Fruit fly (Drosophila melanogaster) whole organism, embryonic: ENCODE data around the gene Tcs6.

Experiments
- ATbp ChIP-seq: fragments of 200-800 bp; sonication (Bioruptor generic); optimal IDR thresholded peaks from 2 replicates; lab custom pipeline; 2017; ENCODE audit warnings: missing biosample characterization, mild to moderate bottlenecking, missing genetic modification characterization, missing genetic modification reagents
- Blimp-1 ChIP-seq: fragments of 200-800 bp; sonication (Bioruptor generic); optimal IDR thresholded peaks from 3 replicates; lab custom pipeline; 2018; ENCODE audit warnings: missing biosample characterization, missing genetic modification characterization, mild to moderate bottlenecking, moderate library complexity, missing genetic modification reagents
- CG10654 ChIP-seq: fragments of 200-800 bp; sonication (Bioruptor generic); optimal IDR thresholded peaks from 2 replicates; lab custom pipeline; 2016; ENCODE audit warnings: missing biosample characterization, missing genetic modification characterization
- CG10979 ChIP-seq: fragments of 200-800 bp; sonication (Bioruptor generic); optimal IDR thresholded peaks from 2 replicates; lab custom pipeline; 2018; ENCODE audit warnings: missing biosample characterization, mild to moderate bottlenecking, missing genetic modification characterization, moderate library complexity
- CG12155 ChIP-seq: fragments of 200-800 bp; sonication (Bioruptor generic); optimal IDR thresholded peaks from 3 replicates; lab custom pipeline; 2016; ENCODE audit warnings: missing biosample characterization, missing genetic modification characterization
- CG15073 ChIP-seq: fragments of 200-800 bp; sonication (Bioruptor generic); optimal IDR thresholded peaks from 2 replicates; lab custom pipeline; 2016; ENCODE audit warnings: missing biosample characterization, missing genetic modification characterization
- CG15479 ChIP-seq: fragments of 200-800 bp; sonication (Bioruptor generic); optimal IDR thresholded peaks from 3 replicates; lab custom pipeline; 2019; ENCODE audit warnings: missing biosample characterization, mild to moderate bottlenecking, missing genetic modification characterization, moderate library complexity
- CG15601 ChIP-seq: fragments of 200-800 bp; sonication (Bioruptor generic); optimal IDR thresholded peaks from 3 replicates; lab custom pipeline; 2019; ENCODE audit warnings: missing biosample characterization, mild to moderate bottlenecking, missing genetic modification characterization, moderate library complexity
- CG15696 ChIP-seq: fragments of 200-800 bp; sonication (Bioruptor generic); optimal IDR thresholded peaks from 2 replicates; lab custom pipeline; 2019; ENCODE audit warnings: missing biosample characterization, mild to moderate bottlenecking, missing genetic modification characterization, moderate library complexity
- CG30403 ChIP-seq: fragments of 200-800 bp; sonication (Bioruptor generic); optimal IDR thresholded peaks from 3 replicates; lab custom pipeline; 2016; ENCODE audit warnings: missing biosample characterization, missing genetic modification characterization
- CG31224 ChIP-seq: fragments of 200-800 bp; sonication (Bioruptor generic); IDR thresholded peaks from 2 replicates; pipeline ENCODE4 v1.3.6; 2022; ENCODE audit warnings: missing biosample characterization, missing genetic modification characterization
- CG31441 ChIP-seq: fragments of 200-800 bp; sonication (Bioruptor generic); IDR thresholded peaks from 2 replicates; pipeline ENCODE4 v1.3.6; 2022; ENCODE audit warnings: missing biosample characterization, missing genetic modification characterization
- CG3995 ChIP-seq: fragments of 200-800 bp; sonication (Bioruptor generic); optimal IDR thresholded peaks from 3 replicates; lab custom pipeline; 2016; ENCODE audit warnings: missing biosample characterization, missing genetic modification characterization
- CG6813 ChIP-seq: fragments of 200-800 bp; sonication (Bioruptor generic); optimal IDR thresholded peaks from 2 replicates; lab custom pipeline; 2017; ENCODE audit warnings: missing biosample characterization, missing genetic modification characterization, mild to moderate bottlenecking, moderate library complexity, missing genetic modification reagents
- CG6854 ChIP-seq: fragments of 200-800 bp; sonication (Bioruptor generic); optimal IDR thresholded peaks from 3 replicates; lab custom pipeline; 2017; ENCODE audit warnings: missing biosample characterization, mild to moderate bottlenecking, missing genetic modification characterization
- CG7271 ChIP-seq: fragments of 200-800 bp; sonication (Bioruptor generic); optimal IDR thresholded peaks from 2 replicates; lab custom pipeline; 2018; ENCODE audit warnings: missing biosample characterization, mild to moderate bottlenecking, missing genetic modification characterization, moderate library complexity
- CG8089 ChIP-seq: fragments of 200-800 bp; sonication (Bioruptor generic); optimal IDR thresholded peaks from 3 replicates; lab custom pipeline; 2016; ENCODE audit warnings: missing biosample characterization, missing genetic modification characterization
- CG8359 ChIP-seq: fragments of 200-800 bp; sonication (Bioruptor generic); optimal IDR thresholded peaks from 2 replicates; lab custom pipeline; 2017; ENCODE audit warnings: missing biosample characterization, mild to moderate bottlenecking, missing genetic modification characterization, borderline replicate concordance
- Camta ChIP-seq: fragments of 200-800 bp; sonication (Bioruptor generic); optimal IDR thresholded peaks from 2 replicates; lab custom pipeline; 2016; ENCODE audit warnings: missing biosample characterization, missing genetic modification characterization
- Doc2 ChIP-seq: fragments of 200-800 bp; sonication (Bioruptor generic); IDR thresholded peaks from 2 replicates; pipeline ENCODE4 v1.3.6; 2022; ENCODE audit warnings: missing biosample characterization, missing genetic modification characterization
- H15 ChIP-seq: fragments of 200-800 bp; sonication (Bioruptor generic); IDR thresholded peaks from 3 replicates; pipeline ENCODE4 v1.3.6; 2022; ENCODE audit warnings: missing biosample characterization, missing genetic modification characterization
- H2.0 ChIP-seq: fragments of 200-800 bp; sonication (Bioruptor generic); IDR thresholded peaks from 2 replicates; pipeline ENCODE4 v1.3.6; 2022; ENCODE audit warnings: missing biosample characterization, missing genetic modification characterization
- Kr ChIP-seq: fragments of 200-800 bp; sonication (Bioruptor generic); optimal IDR thresholded peaks from 2 replicates; lab custom pipeline; 2017; ENCODE audit warnings: missing biosample characterization, mild to moderate bottlenecking, missing genetic modification characterization
- Lhr ChIP-seq: fragments of 200-800 bp; sonication (Bioruptor generic); optimal IDR thresholded peaks from 3 replicates; lab custom pipeline; 2017; ENCODE audit warnings: mild to moderate bottlenecking, missing biosample characterization, missing genetic modification reagents, missing genetic modification characterization
- Lpt ChIP-seq: fragments of >200 bp; optimal IDR thresholded peaks from 2 replicates; lab custom pipeline; 2018; ENCODE audit warnings: missing biosample characterization, missing genetic modification characterization
- NC2β ChIP-seq: fragments of 200-800 bp; sonication (Bioruptor generic); optimal IDR thresholded peaks from 2 replicates; lab custom pipeline; 2016; ENCODE audit warnings: missing biosample characterization, missing genetic modification characterization
- NFAT ChIP-seq: fragments of 200-800 bp; sonication (Bioruptor generic); IDR thresholded peaks from 2 replicates; pipeline ENCODE4 v1.3.6; 2022; ENCODE audit warnings: missing biosample characterization, missing genetic modification characterization
- Rx ChIP-seq: fragments of 200-800 bp; sonication (Bioruptor generic); IDR thresholded peaks from 2 replicates; pipeline ENCODE4 v1.3.6; 2022; ENCODE audit warnings: missing biosample characterization, missing genetic modification characterization
- Sox100B ChIP-seq: fragments of 200-800 bp; sonication (Bioruptor generic); optimal IDR thresholded peaks from 3 replicates; lab custom pipeline; 2018; ENCODE audit warnings: missing biosample characterization, mild to moderate bottlenecking, missing genetic modification characterization
- Ssrp ChIP-seq: fragments of 200-800 bp; sonication (Bioruptor generic); optimal IDR thresholded peaks from 2 replicates; lab custom pipeline; 2018; ENCODE audit warnings: missing biosample characterization, mild to moderate bottlenecking, missing genetic modification characterization, moderate library complexity
- TFAM ChIP-seq: fragments of 200-800 bp; sonication (Bioruptor generic); optimal IDR thresholded peaks from 2 replicates; lab custom pipeline; 2017; ENCODE audit warnings: missing biosample characterization, missing genetic modification characterization, inconsistent platforms
- Xbp1 ChIP-seq: fragments of 200-800 bp; sonication (Bioruptor generic); optimal IDR thresholded peaks from 3 replicates; lab custom pipeline; 2016; ENCODE audit warnings: missing biosample characterization, mild to moderate bottlenecking, missing genetic modification characterization
- az2 ChIP-seq: fragments of 200-800 bp; sonication (Bioruptor generic); optimal IDR thresholded peaks from 3 replicates; lab custom pipeline; 2016; ENCODE audit warnings: missing biosample characterization, missing genetic modification characterization
- da ChIP-seq: fragments of 200-800 bp; sonication (Bioruptor generic); optimal IDR thresholded peaks from 2 replicates; lab custom pipeline; 2016; ENCODE audit warnings: missing biosample characterization, missing genetic modification characterization
- dm ChIP-seq: fragments of 200-800 bp; sonication (Bioruptor generic); optimal IDR thresholded peaks from 3 replicates; lab custom pipeline; 2016; ENCODE audit warnings: missing biosample characterization, missing genetic modification characterization
- ewg ChIP-seq: fragments of 200-800 bp; sonication (Bioruptor generic); optimal IDR thresholded peaks from 3 replicates; lab custom pipeline; 2017; ENCODE audit warnings: mild to moderate bottlenecking, missing biosample characterization, missing genetic modification reagents, missing genetic modification characterization
- fd64A ChIP-seq: fragments of 200-800 bp; sonication (Bioruptor generic); optimal IDR thresholded peaks from 3 replicates; lab custom pipeline; 2018; ENCODE audit warnings: missing biosample characterization, mild to moderate bottlenecking, missing genetic modification characterization
- gce ChIP-seq: fragments of 200-800 bp; sonication (Bioruptor generic); IDR thresholded peaks from 3 replicates; pipeline ENCODE4 v1.3.6; 2022; ENCODE audit warnings: missing biosample characterization, missing genetic modification characterization
- gsb-n ChIP-seq: fragments of 200-800 bp; sonication (Bioruptor generic); optimal IDR thresholded peaks from 3 replicates; lab custom pipeline; 2018; ENCODE audit warnings: missing biosample characterization, mild to moderate bottlenecking, missing genetic modification characterization
- hbn ChIP-seq: fragments of 200-800 bp; sonication (Bioruptor generic); IDR thresholded peaks from 2 replicates; pipeline ENCODE4 v1.3.6; 2022; ENCODE audit warnings: missing biosample characterization, missing genetic modification characterization; ENCODE audit not compliant: partially characterized antibody
- klu ChIP-seq: fragments of 200-800 bp; sonication (Bioruptor generic); IDR thresholded peaks from 2 replicates; pipeline ENCODE4 v1.3.6; 2022; ENCODE audit warnings: missing biosample characterization, missing genetic modification characterization
- lilli ChIP-seq: fragments of 200-800 bp; sonication (Bioruptor generic); optimal IDR thresholded peaks from 3 replicates; lab custom pipeline; 2016; ENCODE audit warnings: missing biosample characterization, missing genetic modification characterization
- mam ChIP-seq: fragments of 200-800 bp; sonication (Bioruptor generic); optimal IDR thresholded peaks from 3 replicates; lab custom pipeline; 2016; ENCODE audit warnings: missing biosample characterization, missing genetic modification characterization
- otp ChIP-seq: fragments of 200-800 bp; sonication (Bioruptor generic); IDR thresholded peaks from 3 replicates; pipeline ENCODE4, ENCODE4 v1.3.6; 2022; ENCODE audit warnings: missing biosample characterization, missing genetic modification characterization
- prd ChIP-seq, 3 experiments: fragments of >200 bp in 2 of 3; fragments of 200-800 bp in 1 of 3; sonication (Bioruptor generic) in 1 of 3; optimal IDR thresholded peaks in 2 of 3; IDR thresholded peaks in 1 of 3; 2 replicates in 2 of 3; 3 replicates in 1 of 3; pipeline versions ENCODE4 v1.3.6 to Lab custom; 2017 to 2022; ENCODE audit warnings: missing biosample characterization in 1 of 3, missing genetic modification characterization in 1 of 3
- row ChIP-seq: fragments of 200-800 bp; sonication (Bioruptor generic); IDR thresholded peaks from 3 replicates; pipeline ENCODE4 v1.3.6; 2022; ENCODE audit warnings: missing biosample characterization, missing genetic modification characterization
- sima ChIP-seq: fragments of 200-800 bp; sonication (Bioruptor generic); optimal IDR thresholded peaks from 2 replicates; lab custom pipeline; 2016; ENCODE audit warnings: missing biosample characterization, missing genetic modification characterization
- sob ChIP-seq: fragments of 200-800 bp; sonication (Bioruptor generic); IDR thresholded peaks from 2 replicates; pipeline ENCODE4 v1.3.6; 2022; ENCODE audit warnings: missing biosample characterization, missing genetic modification characterization
- trem ChIP-seq: fragments of 200-800 bp; optimal IDR thresholded peaks from 3 replicates; lab custom pipeline; 2019; ENCODE audit warnings: missing biosample characterization, mild to moderate bottlenecking, missing genetic modification characterization, moderate library complexity
- unpg ChIP-seq: fragments of 200-800 bp; sonication (Bioruptor generic); optimal IDR thresholded peaks from 3 replicates; lab custom pipeline; 2018; ENCODE audit warnings: missing biosample characterization, mild to moderate bottlenecking, missing genetic modification characterization, moderate library complexity

Tcs6 gene

DNA sequence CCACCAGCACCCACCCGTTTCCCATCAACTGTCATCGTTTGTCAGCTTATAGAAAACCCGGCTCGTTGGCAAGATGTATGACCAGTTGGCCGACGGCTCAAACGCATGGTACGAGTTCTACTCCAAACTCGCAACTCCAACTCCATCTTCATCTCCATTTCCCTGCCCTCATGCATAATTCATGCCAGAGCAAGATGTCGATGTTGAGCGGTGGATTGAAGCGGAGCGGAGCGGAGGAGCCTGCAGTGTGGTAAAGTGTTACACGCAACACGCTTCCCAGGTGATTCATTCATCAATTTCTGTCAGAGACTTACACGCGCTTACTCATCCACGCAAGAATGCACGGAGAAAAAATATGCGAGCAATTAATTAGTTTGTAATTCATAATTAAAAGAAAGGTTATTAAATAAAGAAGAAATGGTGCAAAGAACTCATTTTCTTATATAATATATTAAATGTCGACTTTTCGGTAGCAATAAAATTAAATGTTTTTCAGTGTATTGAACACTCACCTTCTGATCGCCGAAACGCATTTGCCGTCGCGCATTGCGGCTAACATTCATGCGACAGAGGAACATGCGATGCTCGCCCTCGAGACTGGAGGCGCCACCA is 23.5 kb upstream of the Tcs6 start (continued):
- no peak for TF ChIP-seq CG7271 (tag; lab: Kevin White, UChicago)
- TF ChIP-seq Xbp1 (GFP tag; lab: Kevin White, UChicago) = peak; percentile 47
- peak; percentile 15 for TF ChIP-seq lilli (GFP tag; lab: Kevin White, UChicago)
- TF ChIP-seq Lhr (GFP tag; lab: Kevin White, UChicago) = peak; percentile 9
- peak; percentile 29; the same call in 1 of the 3 replicates for TF ChIP-seq H15
- peak; percentile 77 for TF ChIP-seq CG31441 (GFP tag; lab: Robert Waterston, UW)
- no peak for TF ChIP-seq sima (GFP tag; lab: Kevin White, UChicago)
- peak; percentile 71 for TF ChIP-seq unpg
- peak; percentile 50 for TF ChIP-seq CG30403
- no peak for TF ChIP-seq NFAT (GFP tag; lab: Robert Waterston, UW)
- no peak for TF ChIP-seq CG8089
- TF ChIP-seq fd64A (GFP tag; lab: Kevin White, UChicago) = no peak
- TF ChIP-seq row (GFP tag; lab: Robert Waterston, UW) = peak; percentile 57
- no peak for TF ChIP-seq hbn (GFP tag; lab: Robert Waterston, UW)
- TF ChIP-seq klu (GFP tag; lab: Robert Waterston, UW) = no peak
- no peak for TF ChIP-seq CG8359 (GFP tag; lab: Kevin White, UChicago)
- no peak for TF ChIP-seq CG15073 (GFP tag; lab: Kevin White, UChicago)
- peak; percentile 78; the same call in 2 of the 3 replicates for TF ChIP-seq gce
- TF ChIP-seq az2 (GFP tag; lab: Kevin White, UChicago) = peak; percentile 52
- TF ChIP-seq ewg = peak; percentile 23
- no peak for TF ChIP-seq CG3995 (GFP tag; lab: Kevin White, UChicago)
- TF ChIP-seq gsb-n = peak; percentile 66
- TF ChIP-seq Rx (GFP tag; lab: Robert Waterston, UW) = peak; percentile 48
- no peak for TF ChIP-seq Kr
- TF ChIP-seq Sox100B = peak; percentile 56
- no peak for TF ChIP-seq Camta (GFP tag; lab: Kevin White, UChicago)
- no peak for TF ChIP-seq Lpt (GFP tag; lab: Kevin White, UChicago)
- TF ChIP-seq CG6854 (GFP tag; lab: Kevin White, UChicago) = no peak
- TF ChIP-seq NC2β = no peak
- peak; percentile 79 for TF ChIP-seq CG10979 (tag; lab: Kevin White, UChicago)
- peak; percentile 42 for TF ChIP-seq CG15696 (tag; lab: Kevin White, UChicago)
- peak; percentile 36; the same call in 1 of the 2 replicates for TF ChIP-seq sob (GFP tag; lab: Robert Waterston, UW)
- TF ChIP-seq ATbp (GFP tag; lab: Kevin White, UChicago) = peak; percentile 53
- no peak for TF ChIP-seq prd (optimal IDR thresholded peaks at IDR 0.05; lab: Kevin White, UChicago)
- peak; percentile 67; the same call in 2 of the 3 replicates for TF ChIP-seq prd (GFP tag; IDR thresholded peaks at IDR 0.05; lab: Robert Waterston, UW)
- peak; percentile 50 for TF ChIP-seq H2.0 (GFP tag; lab: Robert Waterston, UW)
- no peak for TF ChIP-seq CG12155
- no peak for TF ChIP-seq da (GFP tag; lab: Kevin White, UChicago)
- peak; percentile 56 for TF ChIP-seq trem
- TF ChIP-seq Blimp-1 (GFP tag; lab: Kevin White, UChicago) = peak; percentile 75
- TF ChIP-seq dm = no peak
- peak; percentile 12 for TF ChIP-seq CG6813 (GFP tag; lab: Kevin White, UChicago)
- no peak for TF ChIP-seq CG15479 (GFP tag; lab: Kevin White, UChicago)
- 0 out of 3 replicates have a peak, but pooled peaks have one; percentile 42 for TF ChIP-seq otp (GFP tag; lab: Robert Waterston, UW)
- no peak for TF ChIP-seq mam (GFP tag; lab: Kevin White, UChicago)
- TF ChIP-seq CG10654 (GFP tag; lab: Kevin White, UChicago) = peak; percentile 20
- peak; percentile 60 for TF ChIP-seq CG15601 (tag; lab: Kevin White, UChicago)
- no peak for TF ChIP-seq Doc2 (GFP tag; lab: Robert Waterston, UW)
- no peak for TF ChIP-seq Ssrp
- no peak for TF ChIP-seq TFAM (GFP tag; lab: Kevin White, UChicago)
- no peak for TF ChIP-seq CG31224 (GFP tag; lab: Robert Waterston, UW)
